Fruit fly (Drosophila melanogaster) whole organism, prepupa: Measurements from ENCODE around the gene CG17147.
A peak's percentile ranks its signal among the peaks of the same experiment; 100 is the strongest.

Source experiments
- Blimp-1 ChIP-seq: fragments of 200-800 bp; sonication (Bioruptor generic); optimal IDR thresholded peaks from 3 replicates; lab custom pipeline; 2017; ENCODE audit warnings: missing biosample characterization, missing genetic modification characterization, mild to moderate bottlenecking, moderate library complexity, missing genetic modification reagents
- CG10631 ChIP-seq: fragments of 200-800 bp; sonication (Bioruptor generic); optimal IDR thresholded peaks from 2 replicates; lab custom pipeline; 2016; ENCODE audit warnings: missing biosample characterization, missing genetic modification characterization
- CG11294 ChIP-seq: fragments of 200-800 bp; sonication (Bioruptor generic); IDR thresholded peaks from 2 replicates; pipeline ENCODE4 v1.3.6; 2022; ENCODE audit warnings: missing biosample characterization, missing genetic modification characterization
- CG11902 ChIP-seq: fragments of 200-800 bp; sonication (Bioruptor generic); optimal IDR thresholded peaks from 3 replicates; lab custom pipeline; 2016; ENCODE audit warnings: missing biosample characterization, missing genetic modification characterization
- CG15336 ChIP-seq: fragments of 200-800 bp; sonication (Bioruptor generic); IDR thresholded peaks from 2 replicates; pipeline ENCODE4 v1.3.6; 2022; ENCODE audit warnings: missing biosample characterization, missing genetic modification characterization
- CG1621 ChIP-seq: fragments of 200-800 bp; sonication (Bioruptor generic); optimal IDR thresholded peaks from 3 replicates; lab custom pipeline; 2018; ENCODE audit warnings: missing biosample characterization, mild to moderate bottlenecking, missing genetic modification characterization
- CG16779 ChIP-seq: fragments of 200-800 bp; sonication (Bioruptor generic); optimal IDR thresholded peaks from 3 replicates; lab custom pipeline; 2017; ENCODE audit warnings: missing biosample characterization, mild to moderate bottlenecking, missing genetic modification characterization
- CG3032 ChIP-seq: fragments of 200-800 bp; optimal IDR thresholded peaks from 2 replicates; lab custom pipeline; 2019; ENCODE audit warnings: missing biosample characterization, mild to moderate bottlenecking, missing genetic modification characterization, moderate library complexity
- CG31627 ChIP-seq: fragments of 200-800 bp; sonication (Bioruptor generic); optimal IDR thresholded peaks from 3 replicates; lab custom pipeline; 2016; ENCODE audit warnings: missing biosample characterization, missing genetic modification characterization
- CG34406 ChIP-seq: fragments of 200-800 bp; sonication (Bioruptor generic); optimal IDR thresholded peaks from 3 replicates; lab custom pipeline; 2016; ENCODE audit warnings: missing biosample characterization, missing genetic modification characterization
- CG3919 ChIP-seq: fragments of 200-800 bp; sonication (Bioruptor generic); optimal IDR thresholded peaks from 3 replicates; lab custom pipeline; 2016; ENCODE audit warnings: missing biosample characterization, missing genetic modification characterization
- CG4318 ChIP-seq: fragments of 200-800 bp; sonication (Bioruptor generic); optimal IDR thresholded peaks from 3 replicates; lab custom pipeline; 2017; ENCODE audit warnings: missing biosample characterization, mild to moderate bottlenecking, missing genetic modification characterization
- CG6163 ChIP-seq: fragments of 200-800 bp; sonication (Bioruptor generic); IDR thresholded peaks from 3 replicates; pipeline ENCODE4 v1.3.6; 2022; ENCODE audit warnings: missing biosample characterization, missing genetic modification characterization
- CG6276 ChIP-seq: fragments of 200-800 bp; sonication (Bioruptor generic); optimal IDR thresholded peaks from 2 replicates; lab custom pipeline; 2017; ENCODE audit warnings: missing biosample characterization, mild to moderate bottlenecking, missing genetic modification characterization
- CG6792 ChIP-seq: fragments of 200-800 bp; sonication (Bioruptor generic); optimal IDR thresholded peaks from 3 replicates; lab custom pipeline; 2016; ENCODE audit warnings: missing biosample characterization, missing genetic modification characterization
- CG6854 ChIP-seq: fragments of 200-800 bp; sonication (Bioruptor generic); optimal IDR thresholded peaks from 2 replicates; lab custom pipeline; 2017; ENCODE audit warnings: missing biosample characterization, mild to moderate bottlenecking, missing genetic modification characterization
- CG7368 ChIP-seq: fragments of 200-800 bp; sonication (Bioruptor generic); optimal IDR thresholded peaks from 3 replicates; lab custom pipeline; 2016; ENCODE audit warnings: missing biosample characterization, missing genetic modification characterization
- CG8119 ChIP-seq: fragments of 200-800 bp; sonication (Bioruptor generic); IDR thresholded peaks from 3 replicates; pipeline ENCODE4 v1.3.6; 2022; ENCODE audit warnings: missing biosample characterization, missing genetic modification characterization
- CG8319 ChIP-seq: fragments of 200-800 bp; sonication (Bioruptor generic); optimal IDR thresholded peaks from 3 replicates; lab custom pipeline; 2016; ENCODE audit warnings: missing biosample characterization, missing genetic modification characterization
- CG8632 ChIP-seq: fragments of 200-800 bp; sonication (Bioruptor generic); optimal IDR thresholded peaks from 3 replicates; lab custom pipeline; 2016; ENCODE audit warnings: missing biosample characterization, missing genetic modification characterization
- CG9139 ChIP-seq: fragments of 200-800 bp; sonication (Bioruptor generic); optimal IDR thresholded peaks from 3 replicates; lab custom pipeline; 2017; ENCODE audit warnings: missing biosample characterization, mild to moderate bottlenecking, missing genetic modification characterization
- Eip75B ChIP-seq: fragments of 200-800 bp; sonication (Bioruptor generic); optimal IDR thresholded peaks from 3 replicates; lab custom pipeline; 2016; ENCODE audit warnings: missing biosample characterization, missing genetic modification characterization
- Eip78C ChIP-seq: fragments of 200-800 bp; sonication (Bioruptor generic); peaks from one replicate; lab custom pipeline; 2016; ENCODE audit warnings: missing biosample characterization, missing genetic modification characterization
- Eip93F ChIP-seq: fragments of 200-800 bp; sonication (Bioruptor generic); optimal IDR thresholded peaks from 2 replicates; lab custom pipeline; 2016; ENCODE audit warnings: missing biosample characterization, mild to moderate bottlenecking, missing genetic modification characterization
- Ets21C ChIP-seq: fragments of 200-800 bp; sonication (Bioruptor generic); optimal IDR thresholded peaks from 3 replicates; lab custom pipeline; 2016; ENCODE audit warnings: missing biosample characterization, missing genetic modification characterization
- Ets96B ChIP-seq: fragments of 200-800 bp; optimal IDR thresholded peaks from 2 replicates; lab custom pipeline; 2019; ENCODE audit warnings: missing biosample characterization, mild to moderate bottlenecking, missing genetic modification characterization, moderate library complexity
- Gug ChIP-seq: fragments of 200-800 bp; sonication (Bioruptor generic); IDR thresholded peaks from 2 replicates; pipeline ENCODE4 v1.3.6; 2022; ENCODE audit warnings: missing biosample characterization, missing genetic modification characterization
- Hr38 ChIP-seq: sonication (Bioruptor generic); optimal IDR thresholded peaks from 2 replicates; lab custom pipeline; 2016; ENCODE audit warnings: missing biosample characterization, missing genetic modification characterization
- Hr39 ChIP-seq: fragments of 200-800 bp; sonication (Bioruptor generic); optimal IDR thresholded peaks from 2 replicates; lab custom pipeline; 2016; ENCODE audit warnings: missing biosample characterization, missing genetic modification characterization
- Hr4 ChIP-seq: fragments of 200-800 bp; sonication (Bioruptor generic); optimal IDR thresholded peaks from 3 replicates; lab custom pipeline; 2016; ENCODE audit warnings: missing biosample characterization, missing genetic modification characterization
- Lpt ChIP-seq: fragments of 200-800 bp; sonication (Bioruptor generic); optimal IDR thresholded peaks from 3 replicates; lab custom pipeline; 2016; ENCODE audit warnings: missing biosample characterization, missing genetic modification characterization
- Met ChIP-seq: fragments of 200-800 bp; sonication (Bioruptor generic); optimal IDR thresholded peaks from 3 replicates; lab custom pipeline; 2016; ENCODE audit warnings: missing biosample characterization, missing genetic modification characterization
- OdsH ChIP-seq: fragments of 200-800 bp; sonication (Bioruptor generic); optimal IDR thresholded peaks from 3 replicates; lab custom pipeline; 2016; ENCODE audit warnings: missing biosample characterization, missing genetic modification characterization
- Sox102F ChIP-seq: fragments of 200-800 bp; sonication (Bioruptor generic); optimal IDR thresholded peaks from 2 replicates; lab custom pipeline; 2016; ENCODE audit warnings: missing biosample characterization, mild to moderate bottlenecking, missing genetic modification characterization
- Sox14 ChIP-seq: fragments of 200-800 bp; sonication (Bioruptor generic); optimal IDR thresholded peaks from 3 replicates; lab custom pipeline; 2016; ENCODE audit warnings: missing biosample characterization, missing genetic modification characterization
- Sox15 ChIP-seq: fragments of 200-800 bp; sonication (Bioruptor generic); optimal IDR thresholded peaks from 3 replicates; lab custom pipeline; 2016; ENCODE audit warnings: missing biosample characterization, missing genetic modification characterization
- achi ChIP-seq: fragments of 200-800 bp; sonication (Bioruptor generic); optimal IDR thresholded peaks from 3 replicates; lab custom pipeline; 2016; ENCODE audit warnings: missing biosample characterization, missing genetic modification characterization
- acj6 ChIP-seq: fragments of 200-800 bp; sonication (Bioruptor generic); optimal IDR thresholded peaks from 3 replicates; lab custom pipeline; 2016; ENCODE audit warnings: missing biosample characterization, missing genetic modification characterization
- cyc ChIP-seq: fragments of 200-800 bp; sonication (Bioruptor generic); optimal IDR thresholded peaks from 3 replicates; lab custom pipeline; 2016; ENCODE audit warnings: missing biosample characterization, missing genetic modification characterization
- dac ChIP-seq: fragments of 200-800 bp; sonication (Bioruptor generic); optimal IDR thresholded peaks from 2 replicates; lab custom pipeline; 2017; ENCODE audit warnings: missing biosample characterization, mild to moderate bottlenecking, missing genetic modification characterization
- eg ChIP-seq: fragments of 200-800 bp; sonication (Bioruptor generic); IDR thresholded peaks from 3 replicates; pipeline ENCODE4 v1.3.6; 2022; ENCODE audit warnings: missing biosample characterization, missing genetic modification characterization
- esn ChIP-seq: fragments of 200-800 bp; sonication (Bioruptor generic); optimal IDR thresholded peaks from 2 replicates; lab custom pipeline; 2016; ENCODE audit warnings: missing biosample characterization, mild to moderate bottlenecking, missing genetic modification characterization, moderate library complexity
- fd85E ChIP-seq: fragments of 200-800 bp; sonication (Bioruptor generic); optimal IDR thresholded peaks from 3 replicates; lab custom pipeline; 2016; ENCODE audit warnings: missing biosample characterization, missing genetic modification characterization
- fkh ChIP-seq: fragments of 200-800 bp; sonication (Bioruptor generic); optimal IDR thresholded peaks from 3 replicates; lab custom pipeline; 2017; ENCODE audit warnings: missing biosample characterization, mild to moderate bottlenecking, missing genetic modification characterization, moderate library complexity
- net ChIP-seq: fragments of 200-800 bp; sonication (Bioruptor generic); optimal IDR thresholded peaks from 3 replicates; lab custom pipeline; 2016; ENCODE audit warnings: missing biosample characterization, missing genetic modification characterization
- salr ChIP-seq, 2 experiments: fragments of 200-800 bp; sonication (Bioruptor generic); optimal IDR thresholded peaks; 3 replicates each; lab custom pipeline; 2016 to 2018; ENCODE audit warnings: missing biosample characterization in 2 of 2, missing genetic modification characterization in 2 of 2, mild to moderate bottlenecking in 1 of 2
- spab ChIP-seq: fragments of 200-800 bp; sonication (Bioruptor generic); optimal IDR thresholded peaks from 2 replicates; lab custom pipeline; 2017; ENCODE audit warnings: missing biosample characterization, mild to moderate bottlenecking, missing genetic modification characterization, missing genetic modification reagents
- ss ChIP-seq, 2 experiments: fragments of 200-800 bp; sonication (Bioruptor generic); optimal IDR thresholded peaks; 2 replicates in 1 of 2; 3 replicates in 1 of 2; lab custom pipeline; 2017 to 2018; ENCODE audit warnings: mild to moderate bottlenecking in 2 of 2, missing biosample characterization in 2 of 2, missing genetic modification characterization in 2 of 2, moderate library complexity in 1 of 2
- svp ChIP-seq: fragments of 200-800 bp; sonication (Bioruptor generic); peaks from one replicate; lab custom pipeline; 2016; ENCODE audit warnings: missing biosample characterization, missing genetic modification characterization
- topi ChIP-seq: fragments of 200-800 bp; sonication (Bioruptor generic); optimal IDR thresholded peaks from 3 replicates; lab custom pipeline; 2016; ENCODE audit warnings: missing biosample characterization, missing genetic modification characterization

Gene CG17147

dm6 chr3L:20194731-20195130 lies 29.0 kb upstream of the CG17147 start (continued):
- TF ChIP-seq CG3032 (tag; lab: Kevin White, UChicago) (peak; percentile 62), CG16779 (tag; lab: Kevin White, UChicago) (no peak), Ets21C (GFP tag; lab: Kevin White, UChicago) (peak; percentile 54), CG11902 (GFP tag; lab: Kevin White, UChicago) (peak; percentile 34), Sox102F (GFP tag; lab: Kevin White, UChicago) (peak; percentile 72), CG31627 (peak; percentile 82), OdsH (peak; percentile 57), Hr4 (peak; percentile 46), CG4318 (GFP tag; lab: Kevin White, UChicago) (no peak), CG34406 (peak; percentile 44)

- TF ChIP-seq ss (GFP tag; optimal IDR thresholded peaks at IDR 0.05; lab: Kevin White, UChicago) (peak; percentile 78 to 81), Sox102F (GFP tag; lab: Kevin White, UChicago) (peak; percentile 8), Gug (peak; percentile 74), CG1621 (tag; lab: Kevin White, UChicago) (peak; percentile 84), CG7368 (GFP tag; lab: Kevin White, UChicago) (peak; percentile 75), CG6163 (GFP tag; lab: Robert Waterston, UW) (peak; percentile 92), CG11902 (GFP tag; lab: Kevin White, UChicago) (peak; percentile 54), CG4318 (GFP tag; lab: Kevin White, UChicago) (peak; percentile 84), CG8632 (GFP tag; lab: Kevin White, UChicago) (peak; percentile 57), CG9139 (peak; percentile 62), Met (GFP tag; lab: Kevin White, UChicago) (no peak), Ets96B (tag; lab: Kevin White, UChicago) (peak; percentile 88), Eip78C (GFP tag; lab: Kevin White, UChicago) (peak; percentile 96), CG6854 (GFP tag; lab: Kevin White, UChicago) (no peak), cyc (GFP tag; lab: Kevin White, UChicago) (peak; percentile 11), salr (GFP tag; optimal IDR thresholded peaks at IDR 0.05; lab: Kevin White, UChicago) (peak; percentile 76 to 82), Sox15 (GFP tag; lab: Kevin White, UChicago) (peak; percentile 54), net (GFP tag; lab: Kevin White, UChicago) (peak; percentile 81), Blimp-1 (GFP tag; lab: Kevin White, UChicago) (no peak), Hr38 (no peak), topi (GFP tag; lab: Kevin White, UChicago) (no peak), fd85E (no peak), CG15336 (GFP tag; lab: Robert Waterston, UW) (peak; percentile 92), Lpt (GFP tag; lab: Kevin White, UChicago) (peak; percentile 86), spab (GFP tag; lab: Kevin White, UChicago) (peak; percentile 85), Ets21C (GFP tag; lab: Kevin White, UChicago) (no peak), Hr39 (GFP tag; lab: Kevin White, UChicago) (peak; percentile 12), CG8319 (GFP tag; lab: Kevin White, UChicago) (peak; percentile 62), Eip75B (GFP tag; lab: Kevin White, UChicago) (peak; percentile 87), fkh (GFP tag; lab: Kevin White, UChicago) (no peak), CG16779 (tag; lab: Kevin White, UChicago) (peak; percentile 54), CG11294 (GFP tag; lab: Robert Waterston, UW) (peak; percentile 74), esn (peak; percentile 33), CG31627 (no peak), CG8119 (GFP tag; lab: Robert Waterston, UW) (peak; percentile 91), CG10631 (GFP tag; lab: Kevin White, UChicago) (peak; percentile 88), dac (peak; percentile 88), eg (peak; percentile 91), Sox14 (GFP tag; lab: Kevin White, UChicago) (peak; percentile 83), Eip93F (GFP tag; lab: Kevin White, UChicago) (no peak), CG34406 (peak; percentile 57), achi (GFP tag; lab: Kevin White, UChicago) (peak; percentile 85), CG3919 (GFP tag; lab: Kevin White, UChicago) (peak; percentile 90), CG3032 (tag; lab: Kevin White, UChicago) (peak; percentile 85), acj6 (GFP tag; lab: Kevin White, UChicago) (peak; percentile 82), CG6792 (GFP tag; lab: Kevin White, UChicago) (peak; percentile 74), CG6276 (GFP tag; lab: Kevin White, UChicago) (peak; percentile 83), svp (GFP tag; lab: Kevin White, UChicago) (no peak)
Measured at dm6 chr3L:20195875-20196274, 27.9 kb upstream of the CG17147 start.
